Worm (Caenorhabditis elegans): ENCODE measurements around the gene C45H4.13.

DNA sequence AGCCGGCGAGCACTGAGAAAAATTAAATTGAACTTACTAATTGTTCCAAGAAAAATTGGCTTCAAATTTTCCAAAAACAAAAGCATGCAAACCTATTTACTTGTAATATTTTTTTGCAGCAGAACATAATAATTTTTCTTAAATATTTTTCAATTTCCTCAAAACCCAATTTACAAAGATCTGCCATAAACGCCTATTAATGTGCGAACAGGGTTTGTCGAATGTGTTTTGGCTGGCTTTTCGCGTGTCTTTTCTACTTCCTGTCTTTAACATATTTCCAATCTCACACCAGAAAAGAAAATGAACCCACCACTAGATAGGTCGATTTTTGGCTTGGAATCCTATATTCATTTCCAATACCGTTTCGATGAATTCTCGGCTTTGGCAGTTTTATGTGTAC, 24.5 kb upstream of the C45H4.13 start, which contains the start of gene C45H4.18:
- TF ChIP-seq elt-1 (tag; optimal IDR thresholded peaks at IDR 0.05; ENCODE audit: borderline replicate concordance, insufficient read depth): no peak
- no peak for TF ChIP-seq unc-62 (GFP tag; optimal IDR thresholded peaks at IDR 0.05)
- TF ChIP-seq nhr-237 (tag; optimal IDR thresholded peaks at IDR 0.05): no peak
- no peak for TF ChIP-seq sptf-1 (tag; optimal IDR thresholded peaks at IDR 0.05)

All from whole organism, mixed stage, embryonic.